Worm (Caenorhabditis elegans) whole organism, young adult: Measurements from ENCODE around the gene F22H10.1.
A peak's percentile ranks its signal among the peaks of the same experiment; 100 is the strongest.

ENCODE experiments used
- B0261.1 ChIP-seq: sonication (generic microtip); optimal IDR thresholded peaks from 2 replicates; lab custom pipeline; 2016; ENCODE audit warnings: mild to moderate bottlenecking, missing genetic modification characterization, moderate library complexity, missing compliant biosample characterization
- D2030.7 ChIP-seq: fragments of 200-800 bp; sonication (Bioruptor generic); IDR thresholded peaks from 2 replicates; pipeline ENCODE4 v1.3.6; 2022; ENCODE audit warnings: missing genetic modification reagents, missing genetic modification characterization, missing compliant biosample characterization
- F22D6.2 ChIP-seq: sonication (generic microtip); optimal IDR thresholded peaks from 2 replicates; lab custom pipeline; 2016; ENCODE audit warnings: mild to moderate bottlenecking, missing genetic modification characterization, missing compliant biosample characterization
- F23B12.7 ChIP-seq: sonication (generic microtip); optimal IDR thresholded peaks from 2 replicates; lab custom pipeline; 2017; ENCODE audit warnings: missing genetic modification characterization, mild to moderate bottlenecking, missing compliant biosample characterization, antibody characterized with exemption, moderate library complexity; ENCODE audit not compliant: insufficient read depth
- F33H1.4 ChIP-seq: fragments of 200-800 bp; sonication (Bioruptor generic); IDR thresholded peaks from 2 replicates; pipeline ENCODE4 v1.3.6; 2022; ENCODE audit warnings: missing genetic modification reagents, missing genetic modification characterization, missing compliant biosample characterization
- F37B4.10 ChIP-seq: fragments of 200-800 bp; sonication (Bioruptor generic); IDR thresholded peaks from 2 replicates; pipeline ENCODE4 v1.3.6; 2022; ENCODE audit warnings: missing genetic modification characterization, missing compliant biosample characterization
- F39B2.1 ChIP-seq: fragments of 200-800 bp; sonication (Bioruptor generic); IDR thresholded peaks from 2 replicates; pipeline ENCODE4 v1.3.6; 2022; ENCODE audit warnings: missing genetic modification reagents, missing genetic modification characterization, missing compliant biosample characterization
- K11D2.4 ChIP-seq: fragments of 200-800 bp; sonication (Bioruptor generic); IDR thresholded peaks from 2 replicates; pipeline ENCODE4 v1.3.6; 2022; ENCODE audit warnings: missing genetic modification reagents, missing genetic modification characterization, missing compliant biosample characterization
- K12H6.12 ChIP-seq: fragments of 200-800 bp; sonication (Bioruptor generic); optimal IDR thresholded peaks from 2 replicates; lab custom pipeline; 2018; ENCODE audit warnings: mild to moderate bottlenecking, missing genetic modification characterization, missing compliant biosample characterization
- T26A5.8 ChIP-seq: sonication (generic microtip); optimal IDR thresholded peaks from 2 replicates; lab custom pipeline; 2016; ENCODE audit warnings: missing genetic modification characterization, missing compliant biosample characterization
- aptf-2 ChIP-seq: fragments of 200-800 bp; sonication (Bioruptor generic); conservative IDR thresholded peaks from 2 replicates; pipeline ENCODE4 v1.3.6; 2022; ENCODE audit warnings: missing genetic modification reagents, missing genetic modification characterization, missing compliant biosample characterization
- attf-3 ChIP-seq: fragments of 200-800 bp; sonication (Bioruptor generic); conservative IDR thresholded peaks from 2 replicates; pipeline ENCODE4 v1.3.6; 2022; ENCODE audit warnings: missing genetic modification reagents, missing genetic modification characterization, missing compliant biosample characterization
- attf-6 ChIP-seq: fragments of 200-800 bp; sonication (Bioruptor generic); IDR thresholded peaks from 2 replicates; pipeline ENCODE4 v1.3.6; 2022; ENCODE audit warnings: missing genetic modification reagents, missing genetic modification characterization, missing compliant biosample characterization
- ceh-40 ChIP-seq: fragments of 200-800 bp; sonication (Bioruptor generic); IDR thresholded peaks from 2 replicates; pipeline ENCODE4 v1.3.6; 2022; ENCODE audit warnings: missing genetic modification characterization, missing compliant biosample characterization
- egl-44 ChIP-seq: fragments of 200-800 bp; sonication (Bioruptor generic); IDR thresholded peaks from 2 replicates; pipeline ENCODE4 v1.3.6; 2022; ENCODE audit warnings: missing genetic modification reagents, missing genetic modification characterization, missing compliant biosample characterization
- egrh-3 ChIP-seq: fragments of 200-800 bp; sonication (Bioruptor generic); IDR thresholded peaks from 2 replicates; pipeline ENCODE4 v1.3.6; 2022; ENCODE audit warnings: missing genetic modification reagents, missing genetic modification characterization, missing compliant biosample characterization
- ekl-4 ChIP-seq: fragments of 200-800 bp; sonication (Bioruptor generic); IDR thresholded peaks from 2 replicates; pipeline ENCODE4 v1.3.6; 2022; ENCODE audit warnings: missing genetic modification reagents, missing genetic modification characterization, missing compliant biosample characterization
- ets-4 ChIP-seq: fragments of 200-800 bp; sonication (Bioruptor generic); optimal IDR thresholded peaks from 2 replicates; lab custom pipeline; 2018; ENCODE audit warnings: mild to moderate bottlenecking, missing genetic modification characterization, missing compliant biosample characterization
- him-1 ChIP-seq: sonication (generic microtip); optimal IDR thresholded peaks from 2 replicates; lab custom pipeline; 2016; ENCODE audit warnings: missing genotype, missing genetic modification reagents, missing genetic modification characterization, missing compliant biosample characterization
- hlh-12 ChIP-seq: sonication (generic microtip); optimal IDR thresholded peaks from 2 replicates; lab custom pipeline; 2016; ENCODE audit warnings: missing genetic modification characterization, missing compliant biosample characterization
- hsf-1 ChIP-seq: fragments of 200-800 bp; sonication (Bioruptor generic); IDR thresholded peaks from 2 replicates; pipeline ENCODE4 v1.3.6; 2022; ENCODE audit warnings: missing genetic modification reagents, missing genetic modification characterization, missing compliant biosample characterization
- lag-1 ChIP-seq: fragments of 200-800 bp; sonication (Bioruptor generic); IDR thresholded peaks from 2 replicates; pipeline ENCODE4 v1.3.6; 2022; ENCODE audit warnings: missing genetic modification reagents, missing genetic modification characterization, missing compliant biosample characterization
- lin-35 ChIP-seq, 3 experiments: fragments of 150-350 bp in 2 of 3; sonication (generic microtip) in 1 of 3; optimal IDR thresholded peaks; 2 replicates each; lab custom pipeline; 2014 to 2018; ENCODE audit warnings: missing biosample characterization in 3 of 3, missing genetic modification characterization in 3 of 3, missing genetic modification reagents in 3 of 3
- lin-40 ChIP-seq: sonication (generic microtip); optimal IDR thresholded peaks from 2 replicates; lab custom pipeline; 2016; ENCODE audit warnings: missing genetic modification characterization, mild to moderate bottlenecking, missing compliant biosample characterization, missing genotype, missing genetic modification reagents
- lir-1 ChIP-seq: fragments of 200-800 bp; sonication (Bioruptor generic); conservative IDR thresholded peaks from 2 replicates; pipeline ENCODE4 v1.3.6; 2022; ENCODE audit warnings: missing genetic modification reagents, missing genetic modification characterization, missing compliant biosample characterization
- lsl-1 ChIP-seq: fragments of 200-800 bp; sonication (Bioruptor generic); optimal IDR thresholded peaks from 2 replicates; lab custom pipeline; 2018; ENCODE audit warnings: mild to moderate bottlenecking, missing genetic modification characterization, moderate library complexity, missing compliant biosample characterization
- madf-3 ChIP-seq: fragments of 200-800 bp; sonication (Bioruptor generic); IDR thresholded peaks from 2 replicates; pipeline ENCODE4 v1.3.6; 2022; ENCODE audit warnings: missing genetic modification reagents, missing genetic modification characterization, missing compliant biosample characterization
- madf-6 ChIP-seq: fragments of 200-800 bp; sonication (Bioruptor generic); IDR thresholded peaks from 2 replicates; pipeline ENCODE4 v1.3.6; 2022; ENCODE audit warnings: missing genetic modification reagents, missing genetic modification characterization, missing compliant biosample characterization
- madf-8 ChIP-seq: fragments of 200-800 bp; sonication (Bioruptor generic); conservative IDR thresholded peaks from 2 replicates; pipeline ENCODE4 v1.3.6; 2022; ENCODE audit warnings: missing genetic modification reagents, missing genetic modification characterization, missing compliant biosample characterization
- mes-4 ChIP-seq: sonication (generic microtip); optimal IDR thresholded peaks from 2 replicates; lab custom pipeline; 2016; ENCODE audit warnings: missing genotype, missing genetic modification characterization, missing compliant biosample characterization
- nfya-1 ChIP-seq: sonication (generic microtip); optimal IDR thresholded peaks from 2 replicates; lab custom pipeline; 2017; ENCODE audit warnings: antibody characterized with exemption, missing compliant biosample characterization, missing genetic modification characterization, borderline replicate concordance; ENCODE audit not compliant: insufficient read depth
- nfya-2 ChIP-seq: fragments of 200-800 bp; sonication (Bioruptor generic); IDR thresholded peaks from 2 replicates; pipeline ENCODE4 v1.3.6; 2022; ENCODE audit warnings: missing genetic modification reagents, missing genetic modification characterization, missing compliant biosample characterization
- nfyb-1 ChIP-seq: fragments of 200-800 bp; sonication (Bioruptor generic); IDR thresholded peaks from 2 replicates; pipeline ENCODE4 v1.3.6; 2022; ENCODE audit warnings: missing genetic modification reagents, missing genetic modification characterization, missing compliant biosample characterization
- nhr-179 ChIP-seq: sonication (generic microtip); optimal IDR thresholded peaks from 2 replicates; lab custom pipeline; 2016; ENCODE audit warnings: mild to moderate bottlenecking, missing genetic modification characterization, missing compliant biosample characterization
- nhr-80 ChIP-seq: sonication (generic microtip); optimal IDR thresholded peaks from 2 replicates; lab custom pipeline; 2016; ENCODE audit warnings: missing genetic modification characterization, missing compliant biosample characterization
- nhr-90 ChIP-seq: sonication (generic microtip); optimal IDR thresholded peaks from 2 replicates; lab custom pipeline; 2016; ENCODE audit warnings: missing genotype, mild to moderate bottlenecking, missing genetic modification characterization, missing compliant biosample characterization
- rcor-1 ChIP-seq: fragments of 200-800 bp; sonication (Bioruptor generic); IDR thresholded peaks from 2 replicates; pipeline ENCODE4 v1.3.6; 2022; ENCODE audit warnings: missing genetic modification reagents, missing genetic modification characterization, missing compliant biosample characterization
- rec-8 ChIP-seq, 2 experiments: sonication (generic microtip); optimal IDR thresholded peaks; 2 replicates each; lab custom pipeline; 2016; ENCODE audit warnings: mild to moderate bottlenecking in 2 of 2, missing genetic modification characterization in 2 of 2, missing genetic modification reagents in 2 of 2, missing genotype in 2 of 2, missing biosample characterization in 1 of 2, missing compliant biosample characterization in 1 of 2, moderate library complexity in 1 of 2
- snpc-1.1 ChIP-seq: sonication (generic microtip); optimal IDR thresholded peaks from 2 replicates; lab custom pipeline; 2017; ENCODE audit warnings: missing genetic modification characterization, mild to moderate bottlenecking, missing compliant biosample characterization, antibody characterized with exemption, moderate library complexity, missing genotype, missing genetic modification reagents; ENCODE audit not compliant: insufficient read depth
- snpc-3.4 ChIP-seq: sonication (generic microtip); optimal IDR thresholded peaks from 2 replicates; lab custom pipeline; 2017; ENCODE audit warnings: missing genetic modification characterization, mild to moderate bottlenecking, missing compliant biosample characterization, antibody characterized with exemption, moderate library complexity, missing genotype, missing genetic modification reagents
- zfh-2 ChIP-seq: fragments of 200-800 bp; sonication (Bioruptor generic); conservative IDR thresholded peaks from 2 replicates; pipeline ENCODE4 v1.3.6; 2022; ENCODE audit warnings: missing genetic modification reagents, missing genetic modification characterization, missing compliant biosample characterization
- ztf-22 ChIP-seq: fragments of 200-800 bp; sonication (Bioruptor generic); optimal IDR thresholded peaks from 2 replicates; lab custom pipeline; 2018; ENCODE audit warnings: mild to moderate bottlenecking, missing genetic modification characterization, moderate library complexity, missing compliant biosample characterization
- ztf-28 ChIP-seq: fragments of 200-800 bp; sonication (Bioruptor generic); IDR thresholded peaks from 2 replicates; pipeline ENCODE4 v1.3.6; 2022; ENCODE audit warnings: missing genetic modification reagents, missing genetic modification characterization, missing compliant biosample characterization

The F22H10.1 gene

DNA sequence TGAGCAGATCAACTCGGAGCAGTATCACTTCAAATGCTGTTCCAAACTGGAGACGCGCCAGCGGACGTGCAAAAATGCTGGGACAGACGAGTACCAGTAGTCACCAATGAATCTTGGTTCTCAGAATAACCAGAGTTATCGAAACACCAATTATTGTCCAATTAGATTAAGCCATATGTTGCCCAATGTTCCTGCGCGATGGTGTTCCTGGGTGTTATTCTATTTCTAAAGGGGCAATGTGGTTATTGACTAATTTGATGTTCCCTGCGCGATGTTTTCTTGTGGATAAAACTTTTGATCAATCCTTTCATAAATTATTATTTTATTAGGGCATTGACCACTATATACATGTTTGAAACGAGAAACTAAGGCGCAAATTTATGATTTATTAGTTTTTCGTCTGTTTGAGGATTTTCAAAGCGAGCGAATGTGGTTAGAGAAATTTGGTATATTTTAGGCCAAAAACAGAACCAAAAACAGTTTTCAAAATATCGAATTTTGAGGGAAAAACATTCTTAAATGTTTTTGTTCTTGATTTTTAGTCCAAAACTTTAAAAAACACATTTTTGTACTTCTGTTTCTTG is 20.2 kb upstream of the F22H10.1 start (continued):
- TF ChIP-seq F22D6.2 (peak; percentile 96), ceh-40 (GFP tag; lab: Robert Waterston, UW) (no peak), nfya-2 (GFP tag; lab: Robert Waterston, UW) (no peak), nfya-1 (tag; lab: Kevin White, UChicago) (no peak), aptf-2 (no peak), ztf-22 (GFP tag; lab: Kevin White, UChicago) (peak; percentile 80)
- TF ChIP-seq, all 124 proteins: peak for 80

- TF ChIP-seq rcor-1 (no peak), snpc-3.4 (tag; lab: Kevin White, UChicago) (no peak), madf-8 (GFP tag; lab: Robert Waterston, UW) (0 out of 2 replicates have a peak, but pooled peaks have one; percentile 15), hlh-12 (tag; lab: Kevin White, UChicago) (no peak), nhr-80 (tag; lab: Kevin White, UChicago) (no peak), mes-4 (tag; lab: Kevin White, UChicago) (no peak), T26A5.8 (tag; lab: Kevin White, UChicago) (no peak), egrh-3 (GFP tag; lab: Robert Waterston, UW) (peak; percentile 15; the same call in 1 of the 2 replicates), K12H6.12 (tag; lab: Kevin White, UChicago) (no peak), K11D2.4 (GFP tag; lab: Robert Waterston, UW) (no peak), lsl-1 (GFP tag; lab: Kevin White, UChicago) (peak; percentile 11), egl-44 (GFP tag; lab: Robert Waterston, UW) (no peak), rec-8 (tag; optimal IDR thresholded peaks at IDR 0.05; lab: Kevin White, UChicago) (no peak), attf-6 (no peak), D2030.7 (GFP tag; lab: Robert Waterston, UW) (no peak), nhr-179 (tag; lab: Kevin White, UChicago) (no peak), nfyb-1 (no peak), snpc-1.1 (tag; lab: Kevin White, UChicago) (no peak), F23B12.7 (tag; lab: Kevin White, UChicago) (no peak), F39B2.1 (GFP tag; lab: Robert Waterston, UW) (no peak), B0261.1 (tag; lab: Kevin White, UChicago) (no peak), F33H1.4 (GFP tag; lab: Robert Waterston, UW) (no peak), lir-1 (GFP tag; lab: Robert Waterston, UW) (no peak), ekl-4 (no peak), F37B4.10 (no peak), aptf-2 (no peak), madf-6 (GFP tag; lab: Robert Waterston, UW) (peak; percentile 73; the same call in 1 of the 2 replicates), him-1 (tag; lab: Kevin White, UChicago) (no peak), madf-3 (GFP tag; lab: Robert Waterston, UW) (no peak), lag-1 (GFP tag; lab: Robert Waterston, UW) (no peak), lin-40 (no peak), zfh-2 (peak; percentile 61; the same call in 1 of the 2 replicates), ztf-28 (GFP tag; lab: Robert Waterston, UW) (no peak), nhr-90 (tag; lab: Kevin White, UChicago) (no peak), lin-35 (GFP tag; optimal IDR thresholded peaks at IDR 0.05; lab: Kevin White, UChicago) (no peak), hsf-1 (GFP tag; lab: Robert Waterston, UW) (0 out of 2 replicates have a peak, but pooled peaks have one; percentile 45), ets-4 (GFP tag; lab: Kevin White, UChicago) (no peak), attf-3 (no peak)
These were observed 14.9 kb upstream of the F22H10.1 start for ce11 chrX:16687377-16687776.
